Worm (Caenorhabditis elegans): Measurements from ENCODE around the gene crn-3.

- TF ChIP-seq egl-27 (tag; optimal IDR thresholded peaks at IDR 0.05) (no peak), lin-15B (tag; optimal IDR thresholded peaks at IDR 0.05) (no peak), nhr-6 (tag; optimal IDR thresholded peaks at IDR 0.05) (no peak), snpc-4 (tag; optimal IDR thresholded peaks at IDR 0.05) (no peak), mdl-1 (tag; optimal IDR thresholded peaks at IDR 0.05) (no peak), mep-1 (tag; optimal IDR thresholded peaks at IDR 0.05) (no peak), fos-1 (tag; optimal IDR thresholded peaks at IDR 0.05) (no peak), nhr-237 (tag; optimal IDR thresholded peaks at IDR 0.05) (no peak)
Observed at ce11 chrII:10553377-10554045, 34.3 kb upstream of the crn-3 start.

Measured in whole organism, L4 larva.